Worm (Caenorhabditis elegans) whole organism, L1 larva: ENCODE data around the gene nlp-69.

Experiments
- C04F5.9 ChIP-seq: sonication (generic microtip); optimal IDR thresholded peaks from 2 replicates; lab custom pipeline; 2016; ENCODE audit warnings: missing genetic modification characterization, missing compliant biosample characterization
- C16A3.4 ChIP-seq: fragments of 150-350 bp; optimal IDR thresholded peaks from 2 replicates; lab custom pipeline; 2014; ENCODE audit warnings: missing biosample characterization, missing genetic modification characterization
- C34B4.2 ChIP-seq: sonication (generic microtip); optimal IDR thresholded peaks from 2 replicates; lab custom pipeline; 2017; ENCODE audit warnings: mild to moderate bottlenecking, missing genetic modification characterization, missing compliant biosample characterization
- F16B12.6 ChIP-seq: fragments of 150-350 bp; optimal IDR thresholded peaks from 2 replicates; lab custom pipeline; 2014; ENCODE audit warnings: missing biosample characterization, missing genetic modification characterization
- aly-2 ChIP-seq: fragments of 150-350 bp; optimal IDR thresholded peaks from 2 replicates; lab custom pipeline; 2014; ENCODE audit warnings: missing biosample characterization, missing genetic modification characterization
- ama-1 ChIP-seq: fragments of 150-350 bp; optimal IDR thresholded peaks from 2 replicates; lab custom pipeline; 2014
- ceh-63 ChIP-seq: fragments of 200-800 bp; sonication (Bioruptor generic); optimal IDR thresholded peaks from 2 replicates; lab custom pipeline; 2018; ENCODE audit warnings: mild to moderate bottlenecking, missing genetic modification characterization, missing compliant biosample characterization
- ceh-8 ChIP-seq: fragments of 200-800 bp; sonication (Bioruptor generic); optimal IDR thresholded peaks from 2 replicates; lab custom pipeline; 2018; ENCODE audit warnings: mild to moderate bottlenecking, missing genetic modification characterization, moderate library complexity, missing compliant biosample characterization
- ceh-88 ChIP-seq: fragments of 200-800 bp; sonication (Bioruptor generic); IDR thresholded peaks from 2 replicates; pipeline ENCODE4 v1.3.6; 2022; ENCODE audit warnings: missing genetic modification characterization, missing compliant biosample characterization
- efl-1 ChIP-seq, 4 experiments: fragments of 150-350 bp; optimal IDR thresholded peaks in 3 of 4; peaks in 1 of 4; 1 replicate in 1 of 4; 2 replicates in 3 of 4; lab custom pipeline; 2014; ENCODE audit warnings: missing biosample characterization in 2 of 4, missing genetic modification characterization in 2 of 4, missing genetic modification reagents in 2 of 4
- egl-13 ChIP-seq: sonication (generic microtip); optimal IDR thresholded peaks from 2 replicates; lab custom pipeline; 2016; ENCODE audit warnings: missing genotype, missing genetic modification reagents, missing genetic modification characterization, missing compliant biosample characterization
- egl-27 ChIP-seq, 2 experiments: fragments of 150-350 bp in 1 of 2; sonication (generic microtip); optimal IDR thresholded peaks; 3 replicates each; lab custom pipeline; 2017 to 2018; ENCODE audit warnings: missing biosample characterization in 2 of 2, missing genetic modification characterization in 2 of 2, missing genetic modification reagents in 2 of 2
- fkh-10 ChIP-seq: sonication (generic microtip); optimal IDR thresholded peaks from 2 replicates; lab custom pipeline; 2017; ENCODE audit warnings: missing biosample characterization, missing genetic modification reagents, missing genetic modification characterization
- fos-1 ChIP-seq: fragments of 150-350 bp; optimal IDR thresholded peaks from 2 replicates; lab custom pipeline; 2014; ENCODE audit warnings: missing biosample characterization, missing genetic modification characterization
- hlh-17 ChIP-seq: fragments of 200-800 bp; sonication (Bioruptor generic); optimal IDR thresholded peaks from 2 replicates; lab custom pipeline; 2018; ENCODE audit warnings: missing genetic modification characterization, mild to moderate bottlenecking, missing compliant biosample characterization, moderate library complexity, borderline replicate concordance
- isw-1 ChIP-seq: fragments of 200-800 bp; sonication (Bioruptor generic); IDR thresholded peaks from 2 replicates; pipeline ENCODE4 v1.3.6; 2022; ENCODE audit warnings: missing genetic modification characterization, missing compliant biosample characterization
- jun-1 ChIP-seq: fragments of 150-350 bp; optimal IDR thresholded peaks from 2 replicates; lab custom pipeline; 2014; ENCODE audit warnings: missing biosample characterization, missing genetic modification reagents, missing genetic modification characterization
- lin-39 ChIP-seq: fragments of 150-350 bp; optimal IDR thresholded peaks from 2 replicates; lab custom pipeline; 2014; ENCODE audit warnings: missing biosample characterization, missing genetic modification reagents, missing genetic modification characterization
- lsy-2 ChIP-seq, 2 experiments: fragments of 150-350 bp; optimal IDR thresholded peaks; 2 replicates each; lab custom pipeline; 2014; ENCODE audit warnings: missing biosample characterization in 2 of 2, missing genetic modification characterization in 2 of 2
- mab-9 ChIP-seq: fragments of 200-800 bp; sonication (Bioruptor generic); IDR thresholded peaks from 2 replicates; pipeline ENCODE4 v1.3.6; 2022; ENCODE audit warnings: missing genetic modification reagents, missing genetic modification characterization, missing compliant biosample characterization
- mep-1 ChIP-seq: fragments of 150-350 bp; optimal IDR thresholded peaks from 2 replicates; lab custom pipeline; 2014; ENCODE audit warnings: missing biosample characterization, missing genetic modification characterization
- nhr-11 ChIP-seq: fragments of 150-350 bp; optimal IDR thresholded peaks from 2 replicates; lab custom pipeline; 2014; ENCODE audit warnings: missing biosample characterization, missing genetic modification characterization
- nhr-12 ChIP-seq: sonication (generic microtip); optimal IDR thresholded peaks from 2 replicates; lab custom pipeline; 2017; ENCODE audit warnings: missing biosample characterization, missing genetic modification characterization
- nhr-19 ChIP-seq: fragments of 200-800 bp; sonication (Bioruptor generic); conservative IDR thresholded peaks from 2 replicates; pipeline ENCODE4 v1.3.6; 2022; ENCODE audit warnings: missing genetic modification characterization, missing compliant biosample characterization
- nhr-20 ChIP-seq: sonication (generic microtip); optimal IDR thresholded peaks from 2 replicates; lab custom pipeline; 2016; ENCODE audit warnings: mild to moderate bottlenecking, missing genetic modification characterization, missing compliant biosample characterization
- nhr-71 ChIP-seq: sonication (generic microtip); optimal IDR thresholded peaks from 2 replicates; lab custom pipeline; 2016; ENCODE audit warnings: mild to moderate bottlenecking, missing genetic modification characterization, moderate library complexity, missing compliant biosample characterization
- nhr-85 ChIP-seq: sonication (generic microtip); peaks from one replicate; lab custom pipeline; 2016; ENCODE audit warnings: missing genetic modification characterization, inconsistent platforms, missing compliant biosample characterization
- pax-3 ChIP-seq: fragments of 200-800 bp; sonication (Bioruptor generic); optimal IDR thresholded peaks from 2 replicates; lab custom pipeline; 2018; ENCODE audit warnings: mild to moderate bottlenecking, missing genetic modification characterization, moderate library complexity, missing compliant biosample characterization
- pqm-1 ChIP-seq: sonication (generic microtip); optimal IDR thresholded peaks from 3 replicates; lab custom pipeline; 2017; ENCODE audit warnings: missing biosample characterization, missing genetic modification characterization
- snu-23 ChIP-seq: sonication (generic microtip); optimal IDR thresholded peaks from 2 replicates; lab custom pipeline; 2016; ENCODE audit warnings: missing genetic modification characterization, missing compliant biosample characterization
- tbx-2 ChIP-seq: sonication (generic microtip); optimal IDR thresholded peaks from 2 replicates; lab custom pipeline; 2016; ENCODE audit warnings: missing genetic modification characterization, missing compliant biosample characterization
- tlp-1 ChIP-seq: fragments of 150-350 bp; optimal IDR thresholded peaks from 2 replicates; lab custom pipeline; 2014; ENCODE audit warnings: missing biosample characterization, missing genetic modification characterization
- unc-62 ChIP-seq: fragments of 150-350 bp; optimal IDR thresholded peaks from 2 replicates; lab custom pipeline; 2014; ENCODE audit warnings: missing biosample characterization, missing genetic modification reagents, missing genetic modification characterization
- vab-15 ChIP-seq: sonication (generic microtip); optimal IDR thresholded peaks from 2 replicates; lab custom pipeline; 2017; ENCODE audit warnings: missing genotype, mild to moderate bottlenecking, missing genetic modification characterization, missing compliant biosample characterization
- zag-1 ChIP-seq: fragments of 150-350 bp; optimal IDR thresholded peaks from 2 replicates; lab custom pipeline; 2014; ENCODE audit warnings: missing biosample characterization, missing genetic modification characterization
- zip-4 ChIP-seq: fragments of 200-800 bp; sonication (Bioruptor generic); optimal IDR thresholded peaks from 2 replicates; lab custom pipeline; 2018; ENCODE audit warnings: mild to moderate bottlenecking, missing genetic modification characterization, moderate library complexity, missing compliant biosample characterization

The nlp-69 gene

DNA sequence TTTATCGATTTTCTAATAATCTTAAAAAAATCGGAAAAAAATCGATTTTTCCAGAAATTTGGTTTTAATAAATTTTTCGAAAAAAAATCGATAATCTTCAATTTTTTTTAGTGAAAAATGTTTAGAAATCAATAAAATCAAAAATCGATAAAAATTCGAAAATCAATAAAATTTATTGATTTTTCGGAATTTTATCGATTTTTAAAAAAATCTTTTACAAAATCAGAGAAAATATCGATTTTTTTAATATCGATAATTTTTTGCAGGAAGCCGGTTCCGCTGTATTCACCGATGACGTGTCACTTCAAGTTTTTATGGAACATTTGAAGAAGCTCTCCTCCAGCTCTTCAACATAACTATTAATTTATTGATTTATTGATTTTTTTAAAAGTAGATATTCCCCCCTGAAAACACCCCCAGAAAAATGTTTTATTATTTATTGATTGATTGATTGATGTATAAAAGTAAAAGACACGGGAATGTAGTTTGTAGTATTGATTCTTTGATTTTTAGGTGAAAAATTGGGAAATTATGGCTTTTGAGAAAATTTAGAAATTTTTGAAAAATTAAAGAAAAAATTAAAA, 10.5 kb upstream of the nlp-69 start:
- no peak for TF ChIP-seq C04F5.9 (tag; lab: Kevin White, UChicago)
- TF ChIP-seq nhr-85 (tag; lab: Kevin White, UChicago): no peak
- TF ChIP-seq hlh-17 (GFP tag; lab: Kevin White, UChicago): no peak
- no peak for TF ChIP-seq C16A3.4
- no peak for TF ChIP-seq mep-1
- TF ChIP-seq efl-1 (optimal IDR thresholded peaks at IDR 0.05; lab: Kevin White, UChicago): no peak
- no peak for TF ChIP-seq efl-1 (GFP tag; optimal IDR thresholded peaks at IDR 0.05 in 1 of 2; lab: Kevin White, UChicago)
- no peak for TF ChIP-seq egl-27 (tag; optimal IDR thresholded peaks at IDR 0.05; lab: Kevin White, UChicago)
- TF ChIP-seq pqm-1: no peak
- TF ChIP-seq nhr-12 (tag; lab: Kevin White, UChicago): no peak
- no peak for TF ChIP-seq ceh-63
- TF ChIP-seq tlp-1 (tag; lab: Kevin White, UChicago): no peak
- TF ChIP-seq egl-13 (tag; lab: Kevin White, UChicago): no peak
- TF ChIP-seq ceh-8: no peak
- TF ChIP-seq zag-1 (tag; lab: Kevin White, UChicago): no peak
- TF ChIP-seq nhr-11 (tag; lab: Kevin White, UChicago): no peak
- no peak for TF ChIP-seq unc-62 (GFP tag; lab: Kevin White, UChicago)
- TF ChIP-seq zip-4 (GFP tag; lab: Kevin White, UChicago): no peak
- no peak for TF ChIP-seq mab-9
- TF ChIP-seq vab-15 (tag; lab: Kevin White, UChicago): no peak
- TF ChIP-seq F16B12.6 (tag; lab: Kevin White, UChicago): no peak
- TF ChIP-seq, all 84 proteins: peak for 0

DNA sequence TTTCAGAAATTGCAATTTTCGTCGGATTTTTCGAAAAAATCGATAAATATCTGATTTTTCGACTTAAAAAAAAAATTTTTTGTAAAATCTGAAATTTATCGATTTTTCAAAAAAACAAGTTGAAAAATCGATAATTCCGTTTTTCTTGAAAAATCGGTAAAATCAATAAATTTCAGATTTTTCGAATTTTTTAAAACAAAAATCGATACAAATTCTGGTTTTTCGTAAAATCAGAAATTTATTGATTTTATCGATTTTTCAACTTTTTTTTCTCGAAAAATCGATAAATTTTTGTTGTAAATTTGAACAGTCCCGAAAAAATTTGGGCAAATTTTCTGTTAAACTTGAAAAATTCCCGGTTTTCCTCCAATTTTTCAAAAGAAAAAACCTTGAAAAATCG, 9.6 kb upstream of the nlp-69 start:
- TF ChIP-seq lsy-2 (tag; optimal IDR thresholded peaks at IDR 0.05; lab: Kevin White, UChicago): no peak
- TF ChIP-seq nhr-20: no peak
- TF ChIP-seq ama-1 (lab: Kevin White, UChicago): no peak
- no peak for TF ChIP-seq isw-1 (GFP tag; lab: Robert Waterston, UW)
- TF ChIP-seq aly-2 (tag; lab: Kevin White, UChicago): no peak
- TF ChIP-seq jun-1 (tag; lab: Kevin White, UChicago): no peak
- TF ChIP-seq nhr-11 (tag; lab: Kevin White, UChicago): no peak
- TF ChIP-seq snu-23: no peak
- TF ChIP-seq lin-39: no peak
- TF ChIP-seq pax-3 (tag; lab: Kevin White, UChicago): no peak
- no peak for TF ChIP-seq F16B12.6 (tag; lab: Kevin White, UChicago)
- TF ChIP-seq hlh-17 (GFP tag; lab: Kevin White, UChicago): no peak

ce11 chrV:20097164-20097563, 2.4 kb upstream of the nlp-69 start:
- TF ChIP-seq mab-9 (no peak), egl-27 (tag; optimal IDR thresholded peaks at IDR 0.05; lab: Kevin White, UChicago) (no peak), zip-4 (GFP tag; lab: Kevin White, UChicago) (no peak), fkh-10 (GFP tag; lab: Kevin White, UChicago) (no peak), mep-1 (no peak), jun-1 (tag; lab: Kevin White, UChicago) (no peak), fos-1 (tag; lab: Kevin White, UChicago) (no peak), isw-1 (GFP tag; lab: Robert Waterston, UW) (no peak), nhr-12 (tag; lab: Kevin White, UChicago) (no peak), ceh-88 (GFP tag; lab: Robert Waterston, UW) (no peak), C16A3.4 (no peak), nhr-71 (tag; lab: Kevin White, UChicago) (no peak), snu-23 (no peak), pqm-1 (no peak)

ce11 chrV:20093940-20094339, 868 bp downstream of the nlp-69 start:
- TF ChIP-seq ama-1 (lab: Kevin White, UChicago) (no peak), nhr-85 (tag; lab: Kevin White, UChicago) (no peak), ceh-8 (peak; percentile 90), snu-23 (no peak), tlp-1 (tag; lab: Kevin White, UChicago) (no peak), C34B4.2 (tag; lab: Kevin White, UChicago) (no peak), tbx-2 (tag; lab: Kevin White, UChicago) (no peak), nhr-19 (no peak)
